Worm (Caenorhabditis elegans) whole organism, L2 larva: ENCODE results near the gene F02H6.6.

Experiments used
- R02D3.7 ChIP-seq: fragments of 150-350 bp; optimal IDR thresholded peaks from 2 replicates; lab custom pipeline; 2014; ENCODE audit warnings: missing biosample characterization, missing genetic modification characterization
- ZK546.5 ChIP-seq: sonication (generic microtip); optimal IDR thresholded peaks from 2 replicates; lab custom pipeline; 2017; ENCODE audit warnings: missing biosample characterization, missing genetic modification characterization
- crh-2 ChIP-seq: sonication (generic microtip); optimal IDR thresholded peaks from 2 replicates; lab custom pipeline; 2017; ENCODE audit warnings: missing biosample characterization, missing genetic modification characterization
- egl-27 ChIP-seq: sonication (generic microtip); optimal IDR thresholded peaks from 3 replicates; lab custom pipeline; 2017; ENCODE audit warnings: missing biosample characterization, missing genetic modification reagents, missing genetic modification characterization
- elt-3 ChIP-seq: sonication (generic microtip); optimal IDR thresholded peaks from 2 replicates; lab custom pipeline; 2017; ENCODE audit warnings: missing biosample characterization, missing genetic modification characterization
- fos-1 ChIP-seq: fragments of 150-350 bp; optimal IDR thresholded peaks from 2 replicates; lab custom pipeline; 2014; ENCODE audit warnings: missing biosample characterization, missing genetic modification characterization
- gmeb-1 ChIP-seq: fragments of 150-350 bp; optimal IDR thresholded peaks from 2 replicates; lab custom pipeline; 2014; ENCODE audit warnings: missing biosample characterization, missing genetic modification characterization
- lin-11 ChIP-seq: fragments of 150-350 bp; sonication (generic microtip); optimal IDR thresholded peaks from 2 replicates; lab custom pipeline; 2014; ENCODE audit warnings: missing biosample characterization, missing genetic modification characterization, inconsistent platforms, mixed read lengths
- mbf-1 ChIP-seq: sonication (generic microtip); optimal IDR thresholded peaks from 2 replicates; lab custom pipeline; 2017; ENCODE audit warnings: missing biosample characterization, missing genetic modification characterization
- nhr-23 ChIP-seq: fragments of 150-350 bp; optimal IDR thresholded peaks from 2 replicates; lab custom pipeline; 2014; ENCODE audit warnings: missing biosample characterization, missing genetic modification reagents, missing genetic modification characterization
- nhr-237 ChIP-seq: fragments of 150-350 bp; optimal IDR thresholded peaks from 2 replicates; lab custom pipeline; 2014; ENCODE audit warnings: missing biosample characterization, missing genetic modification characterization
- peb-1 ChIP-seq: fragments of 150-350 bp; optimal IDR thresholded peaks from 2 replicates; lab custom pipeline; 2014; ENCODE audit warnings: missing biosample characterization, missing genetic modification characterization
- sem-4 ChIP-seq: fragments of 150-350 bp; optimal IDR thresholded peaks from 2 replicates; lab custom pipeline; 2014; ENCODE audit warnings: missing biosample characterization, missing genetic modification reagents, missing genetic modification characterization
- skn-1 ChIP-seq: sonication (generic microtip); optimal IDR thresholded peaks from 2 replicates; lab custom pipeline; 2017; ENCODE audit warnings: missing biosample characterization, missing genetic modification characterization
- sma-3 ChIP-seq: sonication (generic microtip); optimal IDR thresholded peaks from 2 replicates; lab custom pipeline; 2016; ENCODE audit warnings: missing genetic modification reagents, missing genetic modification characterization, missing compliant biosample characterization
- unc-39 ChIP-seq: fragments of 150-350 bp; optimal IDR thresholded peaks from 2 replicates; lab custom pipeline; 2014; ENCODE audit warnings: missing biosample characterization, missing genetic modification characterization
- unc-55 ChIP-seq: fragments of 150-350 bp; sonication (generic microtip); optimal IDR thresholded peaks from 3 replicates; lab custom pipeline; 2014; ENCODE audit warnings: missing biosample characterization, missing genetic modification reagents, missing genetic modification characterization
- unc-62 ChIP-seq: fragments of 150-350 bp; optimal IDR thresholded peaks from 2 replicates; lab custom pipeline; 2014; ENCODE audit warnings: missing biosample characterization, missing genetic modification reagents, missing genetic modification characterization

F02H6.6 gene

ce11 chrIV:14191919-14192318 is 38.8 kb downstream of the F02H6.6 start, which contains the start of gene K01G12.22:
K01G12.22 (plus strand) TSS chrIV:14192219.
- TF ChIP-seq nhr-237 (tag; lab: Kevin White, UChicago) (no peak), fos-1 (tag; lab: Kevin White, UChicago) (no peak), nhr-23 (tag; lab: Kevin White, UChicago) (no peak), skn-1 (tag; lab: Kevin White, UChicago) (no peak), unc-62 (no peak), peb-1 (tag; lab: Kevin White, UChicago) (no peak), ZK546.5 (tag; lab: Kevin White, UChicago) (no peak), unc-55 (GFP tag; lab: Kevin White, UChicago) (no peak), unc-39 (tag; lab: Kevin White, UChicago) (no peak), egl-27 (tag; lab: Kevin White, UChicago) (no peak)

ce11 chrIV:14186264-14186663 is 44.4 kb downstream of the F02H6.6 start:
- TF ChIP-seq R02D3.7 (tag; lab: Kevin White, UChicago) (no peak), mbf-1 (no peak), unc-62 (no peak), crh-2 (tag; lab: Kevin White, UChicago) (no peak), sem-4 (tag; lab: Kevin White, UChicago) (no peak), gmeb-1 (tag; lab: Kevin White, UChicago) (no peak), unc-55 (GFP tag; lab: Kevin White, UChicago) (no peak), fos-1 (tag; lab: Kevin White, UChicago) (no peak), sma-3 (GFP tag; lab: Kevin White, UChicago) (no peak)

- TF ChIP-seq lin-11 (tag; lab: Kevin White, UChicago) (no peak), elt-3 (no peak)
- TF ChIP-seq, all 48 proteins: peak for 0
Observed at ce11 chrIV:14182077-14182476, 48.6 kb downstream of the F02H6.6 start, which contains the start of gene R05A10.1. R05A10.1 (plus strand) TSS chrIV:14182377.
